Worm (Caenorhabditis elegans): ENCODE measurements around the gene Y53F4B.10.

DNA sequence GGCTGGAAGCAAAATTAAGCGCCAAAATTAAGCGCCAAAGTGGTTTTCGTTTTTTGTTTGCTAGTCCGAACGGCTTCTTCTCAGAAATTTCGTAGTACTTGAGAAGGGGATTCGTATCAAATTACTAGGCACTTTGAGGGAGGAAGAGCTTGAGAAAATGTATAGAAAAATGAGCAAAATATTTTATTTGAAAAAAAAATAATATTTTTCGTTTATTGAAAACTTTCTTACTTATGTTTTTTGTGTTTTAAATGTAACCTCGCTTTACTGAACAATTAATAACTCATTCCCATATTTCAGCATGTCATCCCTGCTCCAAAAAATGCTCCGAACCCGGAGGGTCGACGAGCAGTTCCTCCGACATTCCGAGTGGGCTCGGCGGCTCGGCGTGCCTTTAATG lies 15.6 kb upstream of the Y53F4B.10 start, which contains the start of gene Y53F4B.12:
- TF ChIP-seq lin-11 (tag; optimal IDR thresholded peaks at IDR 0.05) (no peak), dmd-4 (tag; optimal IDR thresholded peaks at IDR 0.05; ENCODE audit: borderline replicate concordance) (no peak), elt-2 (tag; optimal IDR thresholded peaks at IDR 0.05) (no peak)
